Worm (Caenorhabditis elegans) whole organism, mixed stage, embryonic: ENCODE measurements around the gene cisd-3.1.

Source experiments
- blmp-1 ChIP-seq: fragments of 150-350 bp; optimal IDR thresholded peaks from 2 replicates; lab custom pipeline; 2014; ENCODE audit warnings: missing biosample characterization, missing genetic modification characterization
- elt-3 ChIP-seq: fragments of 150-350 bp; optimal IDR thresholded peaks from 2 replicates; lab custom pipeline; 2014; ENCODE audit warnings: missing biosample characterization, missing genetic modification characterization
- nhr-12 ChIP-seq: fragments of 150-350 bp; optimal IDR thresholded peaks from 2 replicates; lab custom pipeline; 2014; ENCODE audit warnings: missing biosample characterization, missing genetic modification characterization
- nhr-237 ChIP-seq: fragments of 150-350 bp; optimal IDR thresholded peaks from 2 replicates; lab custom pipeline; 2014; ENCODE audit warnings: missing biosample characterization, missing genetic modification characterization
- nhr-76 ChIP-seq: sonication (generic microtip); optimal IDR thresholded peaks from 2 replicates; lab custom pipeline; 2017; ENCODE audit warnings: missing biosample characterization, missing genetic modification characterization
- snpc-4 ChIP-seq: fragments of 150-350 bp; optimal IDR thresholded peaks from 2 replicates; lab custom pipeline; 2014; ENCODE audit warnings: missing biosample characterization, missing genetic modification characterization
- unc-62 ChIP-seq: fragments of 150-350 bp; optimal IDR thresholded peaks from 2 replicates; lab custom pipeline; 2014; ENCODE audit warnings: missing biosample characterization, missing genetic modification reagents, missing genetic modification characterization

DNA sequence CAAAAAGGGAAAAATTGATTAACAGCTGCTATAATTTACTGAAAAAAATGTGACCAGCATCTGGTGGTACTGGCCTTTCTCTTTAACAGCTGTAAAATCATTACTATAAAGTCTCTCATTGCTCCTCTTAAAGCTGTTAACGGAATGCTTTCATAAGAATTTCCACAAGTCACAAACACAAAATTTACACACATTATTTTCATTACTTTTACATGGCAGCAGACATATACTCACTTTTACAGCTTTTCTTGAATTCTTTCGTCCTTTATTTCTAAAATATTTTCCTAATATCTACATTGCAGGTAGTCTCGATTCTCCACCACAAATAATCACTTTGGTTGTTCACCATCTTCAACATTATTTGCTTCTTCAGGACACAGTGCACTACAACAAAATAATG lies 10.6 kb downstream of the cisd-3.1 start, which contains the start of gene imph-1:
- TF ChIP-seq unc-62 (no peak), nhr-76 (tag; lab: Kevin White, UChicago) (no peak), snpc-4 (no peak), nhr-12 (tag; lab: Kevin White, UChicago) (no peak), elt-3 (tag; lab: Kevin White, UChicago) (no peak), blmp-1 (tag; lab: Kevin White, UChicago) (no peak), nhr-237 (tag; lab: Kevin White, UChicago) (no peak)
